Worm (Caenorhabditis elegans) whole organism, late embryonic: ENCODE results near the gene rpl-6.

Experiments
- C38D4.7 ChIP-seq: fragments of 200-800 bp; sonication (Bioruptor generic); optimal IDR thresholded peaks from 2 replicates; lab custom pipeline; 2018; ENCODE audit warnings: mild to moderate bottlenecking, missing genetic modification characterization, moderate library complexity, missing compliant biosample characterization
- F13H6.1 ChIP-seq: sonication (generic microtip); optimal IDR thresholded peaks from 2 replicates; lab custom pipeline; 2016; ENCODE audit warnings: missing genetic modification characterization, missing compliant biosample characterization
- Y22D7AL.16 ChIP-seq: sonication (generic microtip); optimal IDR thresholded peaks from 2 replicates; lab custom pipeline; 2016; ENCODE audit warnings: missing genetic modification characterization, missing compliant biosample characterization
- ceh-2 ChIP-seq: sonication (generic microtip); optimal IDR thresholded peaks from 2 replicates; lab custom pipeline; 2016; ENCODE audit warnings: missing genotype, missing genetic modification characterization, missing compliant biosample characterization
- ceh-31 ChIP-seq: sonication (generic microtip); optimal IDR thresholded peaks from 2 replicates; lab custom pipeline; 2016; ENCODE audit warnings: missing genetic modification characterization, missing compliant biosample characterization
- ceh-34 ChIP-seq: sonication (generic microtip); optimal IDR thresholded peaks from 2 replicates; lab custom pipeline; 2016; ENCODE audit warnings: mild to moderate bottlenecking, missing genetic modification characterization, missing compliant biosample characterization
- ceh-45 ChIP-seq: fragments of 200-800 bp; sonication (Bioruptor generic); IDR thresholded peaks from 2 replicates; pipeline ENCODE4 v1.3.6; 2022; ENCODE audit warnings: missing genetic modification reagents, missing genetic modification characterization, missing compliant biosample characterization
- ceh-48 ChIP-seq: sonication (generic microtip); optimal IDR thresholded peaks from 2 replicates; lab custom pipeline; 2016; ENCODE audit warnings: missing genetic modification characterization, inconsistent platforms, missing compliant biosample characterization
- ceh-9 ChIP-seq: sonication (generic microtip); optimal IDR thresholded peaks from 2 replicates; lab custom pipeline; 2016; ENCODE audit warnings: mild to moderate bottlenecking, missing genetic modification characterization, inconsistent platforms, missing compliant biosample characterization
- elt-2 ChIP-seq: sonication (generic microtip); optimal IDR thresholded peaks from 2 replicates; lab custom pipeline; 2016; ENCODE audit warnings: missing genetic modification reagents, missing genetic modification characterization, missing compliant biosample characterization
- fax-1 ChIP-seq: sonication (generic microtip); optimal IDR thresholded peaks from 2 replicates; lab custom pipeline; 2016; ENCODE audit warnings: missing genotype, missing genetic modification characterization, missing compliant biosample characterization
- fkh-10 ChIP-seq: fragments of 150-350 bp; optimal IDR thresholded peaks from 2 replicates; lab custom pipeline; 2014; ENCODE audit warnings: missing biosample characterization, missing genetic modification reagents, missing genetic modification characterization
- gmeb-2 ChIP-seq: sonication (generic microtip); optimal IDR thresholded peaks from 2 replicates; lab custom pipeline; 2016; ENCODE audit warnings: missing genetic modification characterization, inconsistent platforms, missing compliant biosample characterization
- hlh-30 ChIP-seq: sonication (generic microtip); optimal IDR thresholded peaks from 2 replicates; lab custom pipeline; 2017; ENCODE audit warnings: antibody characterized with exemption, missing genetic modification characterization, missing compliant biosample characterization; ENCODE audit not compliant: insufficient read depth
- hlh-6 ChIP-seq: sonication (generic microtip); optimal IDR thresholded peaks from 2 replicates; lab custom pipeline; 2016; ENCODE audit warnings: missing genotype, missing genetic modification characterization, missing compliant biosample characterization
- hlh-8 ChIP-seq: sonication (generic microtip); optimal IDR thresholded peaks from 2 replicates; lab custom pipeline; 2016; ENCODE audit warnings: missing genotype, missing genetic modification characterization, missing compliant biosample characterization
- lim-6 ChIP-seq: sonication (generic microtip); optimal IDR thresholded peaks from 2 replicates; lab custom pipeline; 2016; ENCODE audit warnings: missing genetic modification characterization, missing compliant biosample characterization
- madf-2 ChIP-seq: sonication (generic microtip); optimal IDR thresholded peaks from 2 replicates; lab custom pipeline; 2017; ENCODE audit warnings: missing genetic modification characterization, missing compliant biosample characterization
- nfya-1 ChIP-seq: sonication (generic microtip); optimal IDR thresholded peaks from 2 replicates; lab custom pipeline; 2017; ENCODE audit warnings: missing genetic modification characterization, mild to moderate bottlenecking, missing compliant biosample characterization, antibody characterized with exemption, moderate library complexity
- pag-3 ChIP-seq: sonication (generic microtip); optimal IDR thresholded peaks from 2 replicates; lab custom pipeline; 2016; ENCODE audit warnings: missing compliant biosample characterization, missing genetic modification characterization, borderline replicate concordance
- pat-9 ChIP-seq: fragments of 200-800 bp; sonication (Bioruptor generic); optimal IDR thresholded peaks from 2 replicates; lab custom pipeline; 2018; ENCODE audit warnings: mild to moderate bottlenecking, missing genetic modification characterization, moderate library complexity, missing compliant biosample characterization
- pha-2 ChIP-seq: sonication (generic microtip); optimal IDR thresholded peaks from 2 replicates; lab custom pipeline; 2017; ENCODE audit warnings: mild to moderate bottlenecking, missing genetic modification characterization, missing compliant biosample characterization
- pqm-1 ChIP-seq: sonication (generic microtip); optimal IDR thresholded peaks from 2 replicates; lab custom pipeline; 2016; ENCODE audit warnings: missing genetic modification characterization, missing compliant biosample characterization
- ref-2 ChIP-seq: sonication (generic microtip); optimal IDR thresholded peaks from 2 replicates; lab custom pipeline; 2016; ENCODE audit warnings: missing genetic modification characterization, missing compliant biosample characterization
- sox-2 ChIP-seq: fragments of 200-800 bp; sonication (Bioruptor generic); IDR thresholded peaks from 2 replicates; pipeline ENCODE4 v1.3.6; 2022; ENCODE audit warnings: missing genetic modification reagents, missing genetic modification characterization, missing compliant biosample characterization
- sox-4 ChIP-seq: sonication (generic microtip); optimal IDR thresholded peaks from 2 replicates; lab custom pipeline; 2017; ENCODE audit warnings: mild to moderate bottlenecking, missing genetic modification characterization, inconsistent platforms, missing compliant biosample characterization
- syd-9 ChIP-seq: sonication (generic microtip); optimal IDR thresholded peaks from 2 replicates; lab custom pipeline; 2016; ENCODE audit warnings: mild to moderate bottlenecking, missing genetic modification characterization, moderate library complexity, missing compliant biosample characterization
- ttx-3 ChIP-seq: sonication (generic microtip); optimal IDR thresholded peaks from 2 replicates; lab custom pipeline; 2016; ENCODE audit warnings: missing genetic modification reagents, missing genetic modification characterization, missing compliant biosample characterization
- unc-3 ChIP-seq, 2 experiments: fragments of 200-800 bp in 1 of 2; sonication (Bioruptor generic) in 1 of 2; sonication (generic microtip) in 1 of 2; conservative IDR thresholded peaks in 1 of 2; optimal IDR thresholded peaks in 1 of 2; 2 replicates each; pipeline versions ENCODE4 v1.3.6 to Lab custom; 2016 to 2022; ENCODE audit warnings: missing compliant biosample characterization in 2 of 2, missing genetic modification characterization in 2 of 2, missing genetic modification reagents in 1 of 2
- unc-86 ChIP-seq: sonication (generic microtip); optimal IDR thresholded peaks from 2 replicates; lab custom pipeline; 2016; ENCODE audit warnings: missing genetic modification characterization, missing compliant biosample characterization
- ztf-16 ChIP-seq: sonication (generic microtip); optimal IDR thresholded peaks from 2 replicates; lab custom pipeline; 2017; ENCODE audit warnings: missing genetic modification characterization, missing compliant biosample characterization

rpl-6 gene

DNA sequence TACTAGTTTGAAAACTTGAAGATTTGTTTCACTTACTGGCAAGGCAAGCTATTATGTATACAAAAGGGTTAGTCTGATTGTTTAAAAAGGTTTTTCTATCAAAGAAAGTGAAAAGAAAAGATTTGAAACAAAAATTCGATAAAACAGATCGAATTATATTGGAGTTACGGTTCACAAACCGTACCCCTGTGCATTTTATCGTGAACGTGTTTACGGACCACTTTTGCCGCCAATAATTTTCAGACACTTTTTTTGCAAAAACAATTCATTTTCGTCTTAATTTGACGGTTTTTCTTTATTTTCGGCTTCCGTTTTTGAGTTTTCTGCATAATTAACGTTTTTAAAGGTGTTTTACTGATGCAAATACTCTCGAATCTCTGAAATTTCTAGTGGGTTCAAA is 43.0 kb upstream of the rpl-6 start:
- TF ChIP-seq unc-86 (no peak), ztf-16 (no peak), F13H6.1 (no peak), fax-1 (tag; lab: Kevin White, UChicago) (no peak), syd-9 (tag; lab: Kevin White, UChicago) (no peak), gmeb-2 (tag; lab: Kevin White, UChicago) (no peak), ceh-45 (no peak), pha-2 (tag; lab: Kevin White, UChicago) (no peak), madf-2 (no peak), pag-3 (tag; lab: Kevin White, UChicago) (no peak), C38D4.7 (GFP tag; lab: Kevin White, UChicago) (no peak), ceh-9 (no peak), pqm-1 (tag; lab: Kevin White, UChicago) (no peak), ttx-3 (tag; lab: Kevin White, UChicago) (no peak), hlh-30 (no peak), sox-2 (no peak)
- TF ChIP-seq, all 69 proteins: peak for 0

DNA sequence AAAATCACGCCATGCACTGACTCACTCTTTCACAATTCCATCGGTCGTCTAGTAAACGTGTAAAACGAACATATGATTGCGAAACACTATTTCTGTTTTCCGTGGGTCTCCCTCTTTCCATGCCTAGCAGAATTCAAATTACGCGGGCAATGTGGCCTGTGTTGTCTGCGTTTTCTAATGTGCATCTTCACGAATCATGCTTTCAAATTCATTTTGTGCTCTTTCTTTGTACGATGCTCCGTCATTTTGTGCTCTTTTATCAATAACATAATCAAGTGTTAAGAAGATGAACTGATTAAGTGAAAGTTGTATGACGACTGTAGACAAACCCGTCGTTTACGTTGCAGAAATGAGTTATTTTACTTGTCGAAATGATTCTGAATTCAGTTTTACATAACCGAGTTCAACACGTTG is 42.4 kb upstream of the rpl-6 start:
- no peak for TF ChIP-seq lim-6 (tag; lab: Kevin White, UChicago)
- TF ChIP-seq elt-2, result peak; percentile 45
- TF ChIP-seq, all 69 proteins: peak for 1

- TF ChIP-seq ceh-34 (no peak), elt-2 (peak; percentile 91), F13H6.1 (no peak), nfya-1 (peak; percentile 8)
Measured at ce11 chrIII:7166664-7167567, 41.3 kb upstream of the rpl-6 start.

DNA sequence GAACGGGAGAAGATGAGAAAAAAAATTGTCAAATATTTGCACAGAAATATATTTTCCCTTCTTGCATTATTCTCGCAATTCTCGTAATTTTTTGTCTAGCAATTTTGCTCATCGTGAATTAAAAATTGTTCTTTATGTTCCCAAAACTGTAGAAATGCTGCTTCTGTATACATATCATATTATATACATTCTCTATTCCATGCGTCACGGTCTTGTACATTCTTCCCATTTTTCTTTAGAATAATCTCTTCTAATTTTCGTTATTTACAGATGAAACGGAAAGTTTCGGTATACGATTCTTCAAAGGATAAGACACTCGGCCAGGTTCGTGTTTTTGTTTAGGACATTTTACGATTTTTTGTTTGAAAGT is 40.7 kb upstream of the rpl-6 start, which contains the start of gene acs-4:
Gene acs-4, plus strand, starts transcription at position 271 of the 370 bp plus-strand sequence.
- TF ChIP-seq ref-2 (tag; lab: Kevin White, UChicago), result no peak
- TF ChIP-seq nfya-1, result no peak
- TF ChIP-seq fkh-10 (GFP tag; lab: Kevin White, UChicago), result no peak
- TF ChIP-seq pha-2 (tag; lab: Kevin White, UChicago), result no peak
- TF ChIP-seq Y22D7AL.16 (tag; lab: Kevin White, UChicago), result no peak
- TF ChIP-seq ceh-9, result no peak
- no peak for TF ChIP-seq ztf-16
- no peak for TF ChIP-seq C38D4.7 (GFP tag; lab: Kevin White, UChicago)
- no peak for TF ChIP-seq ceh-2 (tag; lab: Kevin White, UChicago)
- TF ChIP-seq ceh-48 (tag; lab: Kevin White, UChicago), result no peak
- no peak for TF ChIP-seq fax-1 (tag; lab: Kevin White, UChicago)
- no peak for TF ChIP-seq sox-2
- no peak for TF ChIP-seq ceh-45
- TF ChIP-seq gmeb-2 (tag; lab: Kevin White, UChicago), result no peak
- no peak for TF ChIP-seq unc-86
- no peak for TF ChIP-seq ceh-31 (tag; lab: Kevin White, UChicago)
- no peak for TF ChIP-seq hlh-6 (tag; lab: Kevin White, UChicago)

- TF ChIP-seq nfya-1 (no peak), ceh-9 (no peak), pat-9 (tag; lab: Kevin White, UChicago) (no peak), sox-4 (no peak), hlh-8 (tag; lab: Kevin White, UChicago) (no peak), ceh-34 (no peak), ceh-31 (tag; lab: Kevin White, UChicago) (no peak), unc-3 (GFP tag; conservative IDR thresholded peaks at IDR 0.05; lab: Robert Waterston, UW) (no peak), unc-3 (tag; optimal IDR thresholded peaks at IDR 0.05; lab: Kevin White, UChicago) (no peak)
Measured at ce11 chrIII:7170090-7170489, 38.2 kb upstream of the rpl-6 start.
